Fruit fly (Drosophila melanogaster) whole organism, embryonic: Measurements from ENCODE around the gene Acp63F.
A peak's percentile ranks its signal among the peaks of the same experiment; 100 is the strongest.

Experiments
- Adf1 ChIP-seq: fragments of 200-800 bp; sonication (Bioruptor generic); IDR thresholded peaks from 2 replicates; pipeline ENCODE4 v1.3.6; 2022; ENCODE audit warnings: missing biosample characterization, missing genetic modification characterization
- Blimp-1 ChIP-seq: fragments of 200-800 bp; sonication (Bioruptor generic); optimal IDR thresholded peaks from 3 replicates; lab custom pipeline; 2018; ENCODE audit warnings: missing biosample characterization, missing genetic modification characterization, mild to moderate bottlenecking, moderate library complexity, missing genetic modification reagents
- Bteb2 ChIP-seq: fragments of 200-800 bp; sonication (Bioruptor generic); optimal IDR thresholded peaks from 2 replicates; lab custom pipeline; 2016; ENCODE audit warnings: missing biosample characterization, missing genetic modification characterization
- CG10431 ChIP-seq: fragments of 200-800 bp; sonication (Bioruptor generic); optimal IDR thresholded peaks from 3 replicates; lab custom pipeline; 2018; ENCODE audit warnings: missing biosample characterization, mild to moderate bottlenecking, missing genetic modification characterization
- CG13296 ChIP-seq: fragments of 200-800 bp; sonication (Bioruptor generic); optimal IDR thresholded peaks from 3 replicates; lab custom pipeline; 2018; ENCODE audit warnings: missing biosample characterization, mild to moderate bottlenecking, missing genetic modification characterization
- CG13424 ChIP-seq: fragments of 200-800 bp; sonication (Bioruptor generic); optimal IDR thresholded peaks from 2 replicates; lab custom pipeline; 2019; ENCODE audit warnings: missing biosample characterization, mild to moderate bottlenecking, missing genetic modification characterization, moderate library complexity
- CG16863 ChIP-seq: fragments of 200-800 bp; sonication (Bioruptor generic); optimal IDR thresholded peaks from 3 replicates; lab custom pipeline; 2016; ENCODE audit warnings: missing biosample characterization, missing genetic modification characterization
- CG2678 ChIP-seq: fragments of 200-800 bp; sonication (Bioruptor generic); optimal IDR thresholded peaks from 3 replicates; lab custom pipeline; 2019; ENCODE audit warnings: missing biosample characterization, mild to moderate bottlenecking, missing genetic modification characterization, moderate library complexity
- CG33557 ChIP-seq: fragments of 200-800 bp; sonication (Bioruptor generic); optimal IDR thresholded peaks from 2 replicates; lab custom pipeline; 2019; ENCODE audit warnings: missing biosample characterization, mild to moderate bottlenecking, missing genetic modification characterization, moderate library complexity
- CG3847 ChIP-seq: fragments of 200-800 bp; sonication (Bioruptor generic); IDR thresholded peaks from 2 replicates; pipeline ENCODE4 v1.3.6; 2022; ENCODE audit warnings: missing biosample characterization, missing genetic modification characterization
- CG6689 ChIP-seq: fragments of 200-800 bp; sonication (Bioruptor generic); IDR thresholded peaks from 2 replicates; pipeline ENCODE4 v1.3.6; 2022; ENCODE audit warnings: missing biosample characterization, missing genetic modification characterization
- CG7745 ChIP-seq: fragments of 200-800 bp; sonication (Bioruptor generic); optimal IDR thresholded peaks from 2 replicates; lab custom pipeline; 2018; ENCODE audit warnings: missing biosample characterization, mild to moderate bottlenecking, missing genetic modification characterization, moderate library complexity
- CG7928 ChIP-seq: fragments of 200-800 bp; sonication (Bioruptor generic); optimal IDR thresholded peaks from 2 replicates; lab custom pipeline; 2017; ENCODE audit warnings: missing biosample characterization, mild to moderate bottlenecking, missing genetic modification characterization
- CG7987 ChIP-seq: fragments of 200-800 bp; sonication (Bioruptor generic); optimal IDR thresholded peaks from 2 replicates; lab custom pipeline; 2018; ENCODE audit warnings: missing biosample characterization, mild to moderate bottlenecking, missing genetic modification characterization, moderate library complexity
- CG9609 ChIP-seq: fragments of 200-800 bp; sonication (Bioruptor generic); optimal IDR thresholded peaks from 3 replicates; lab custom pipeline; 2016; ENCODE audit warnings: missing biosample characterization, missing genetic modification characterization
- Deaf1 ChIP-seq: fragments of 200-800 bp; optimal IDR thresholded peaks from 3 replicates; lab custom pipeline; 2019; ENCODE audit warnings: missing biosample characterization, mild to moderate bottlenecking, missing genetic modification characterization, moderate library complexity
- Dp ChIP-seq: fragments of 200-800 bp; sonication (Bioruptor generic); optimal IDR thresholded peaks from 2 replicates; lab custom pipeline; 2018; ENCODE audit warnings: missing biosample characterization, mild to moderate bottlenecking, missing genetic modification characterization, moderate library complexity
- E2f1 ChIP-seq: fragments of 200-800 bp; sonication (Bioruptor generic); IDR thresholded peaks from 2 replicates; pipeline ENCODE4 v1.3.6; 2022; ENCODE audit warnings: missing biosample characterization, missing genetic modification characterization
- Hr39 ChIP-seq: fragments of >200 bp; optimal IDR thresholded peaks from 2 replicates; lab custom pipeline; 2017
- Jarid2 ChIP-seq: fragments of 200-800 bp; sonication (Bioruptor generic); optimal IDR thresholded peaks from 3 replicates; lab custom pipeline; 2017; ENCODE audit warnings: mild to moderate bottlenecking, missing biosample characterization, missing genetic modification reagents, missing genetic modification characterization
- Kr ChIP-seq: fragments of 200-800 bp; sonication (Bioruptor generic); optimal IDR thresholded peaks from 2 replicates; lab custom pipeline; 2017; ENCODE audit warnings: missing biosample characterization, mild to moderate bottlenecking, missing genetic modification characterization
- MESR4 ChIP-seq: fragments of 200-800 bp; sonication (Bioruptor generic); optimal IDR thresholded peaks from 2 replicates; lab custom pipeline; 2018; ENCODE audit warnings: missing biosample characterization, mild to moderate bottlenecking, missing genetic modification characterization, moderate library complexity
- Meics ChIP-seq: fragments of 200-800 bp; sonication (Bioruptor generic); optimal IDR thresholded peaks from 2 replicates; lab custom pipeline; 2017; ENCODE audit warnings: missing biosample characterization, mild to moderate bottlenecking, missing genetic modification characterization
- Nf-YC ChIP-seq: fragments of 200-800 bp; optimal IDR thresholded peaks from 3 replicates; lab custom pipeline; 2019; ENCODE audit warnings: missing biosample characterization, mild to moderate bottlenecking, missing genetic modification characterization, moderate library complexity
- Opbp ChIP-seq: fragments of 200-800 bp; sonication (Bioruptor generic); IDR thresholded peaks from 3 replicates; pipeline ENCODE4 v1.3.6; 2022; ENCODE audit warnings: missing biosample characterization, missing genetic modification characterization; ENCODE audit not compliant: partially characterized antibody
- Ravus ChIP-seq: fragments of 200-800 bp; sonication (Bioruptor generic); IDR thresholded peaks from 2 replicates; pipeline ENCODE4 v1.3.6; 2022; ENCODE audit warnings: missing biosample characterization, missing genetic modification characterization
- Sox102F ChIP-seq: fragments of 200-800 bp; sonication (Bioruptor generic); optimal IDR thresholded peaks from 2 replicates; lab custom pipeline; 2018; ENCODE audit warnings: missing biosample characterization, mild to moderate bottlenecking, missing genetic modification characterization, moderate library complexity
- amos ChIP-seq: fragments of 200-800 bp; sonication (Bioruptor generic); IDR thresholded peaks from 2 replicates; pipeline ENCODE4 v1.3.6; 2022; ENCODE audit warnings: missing biosample characterization, missing genetic modification characterization; ENCODE audit not compliant: partially characterized antibody
- cad ChIP-seq: fragments of >200 bp; optimal IDR thresholded peaks from 2 replicates; lab custom pipeline; 2017; ENCODE audit warnings: missing biosample characterization, missing genetic modification characterization
- dan ChIP-seq: fragments of 200-800 bp; sonication (Bioruptor generic); IDR thresholded peaks from 2 replicates; pipeline ENCODE4 v1.3.6; 2022; ENCODE audit warnings: missing biosample characterization, missing genetic modification characterization
- ems ChIP-seq: fragments of 200-800 bp; sonication (Bioruptor generic); optimal IDR thresholded peaks from 3 replicates; lab custom pipeline; 2016; ENCODE audit warnings: missing biosample characterization, missing genetic modification characterization
- en ChIP-seq: fragments of 200-800 bp; sonication (Bioruptor generic); optimal IDR thresholded peaks from 2 replicates; lab custom pipeline; 2016; ENCODE audit warnings: missing biosample characterization, missing genetic modification characterization
- eve ChIP-seq, 2 experiments: fragments of >200 bp; optimal IDR thresholded peaks; 2 replicates each; lab custom pipeline; 2017; ENCODE audit warnings: missing biosample characterization in 2 of 2, missing genetic modification characterization in 2 of 2
- ewg ChIP-seq: fragments of 200-800 bp; sonication (Bioruptor generic); optimal IDR thresholded peaks from 3 replicates; lab custom pipeline; 2017; ENCODE audit warnings: mild to moderate bottlenecking, missing biosample characterization, missing genetic modification reagents, missing genetic modification characterization
- gcm2 ChIP-seq: fragments of 200-800 bp; sonication (Bioruptor generic); optimal IDR thresholded peaks from 2 replicates; lab custom pipeline; 2016; ENCODE audit warnings: missing biosample characterization, missing genetic modification characterization
- gro ChIP-seq: fragments of 200-800 bp; sonication (Bioruptor generic); optimal IDR thresholded peaks from 2 replicates; lab custom pipeline; 2016; ENCODE audit warnings: missing biosample characterization, missing genetic modification characterization
- kay ChIP-seq: fragments of 200-800 bp; sonication (Bioruptor generic); optimal IDR thresholded peaks from 2 replicates; lab custom pipeline; 2016; ENCODE audit warnings: missing biosample characterization, missing genetic modification characterization
- lab ChIP-seq: fragments of 200-800 bp; sonication (Bioruptor generic); optimal IDR thresholded peaks from 3 replicates; lab custom pipeline; 2017; ENCODE audit warnings: missing biosample characterization, missing genetic modification characterization, mild to moderate bottlenecking, moderate library complexity, missing genetic modification reagents
- lola ChIP-seq, 3 experiments: fragments of >200 bp in 2 of 3; fragments of 200-800 bp in 1 of 3; sonication (Bioruptor generic) in 1 of 3; optimal IDR thresholded peaks; 2 replicates each; lab custom pipeline; 2017 to 2019; ENCODE audit warnings: missing biosample characterization in 3 of 3, missing genetic modification characterization in 3 of 3, mild to moderate bottlenecking in 1 of 3, moderate library complexity in 1 of 3
- luna ChIP-seq: fragments of 200-800 bp; sonication (Bioruptor generic); optimal IDR thresholded peaks from 2 replicates; lab custom pipeline; 2016; ENCODE audit warnings: missing biosample characterization, missing genetic modification characterization
- nerfin-2 ChIP-seq: fragments of 200-800 bp; sonication (Bioruptor generic); IDR thresholded peaks from 2 replicates; pipeline ENCODE4 v1.3.6; 2022; ENCODE audit warnings: missing biosample characterization, missing genetic modification characterization; ENCODE audit not compliant: partially characterized antibody
- nom ChIP-seq: fragments of 200-800 bp; sonication (Bioruptor generic); optimal IDR thresholded peaks from 2 replicates; lab custom pipeline; 2017; ENCODE audit warnings: missing biosample characterization, missing genetic modification characterization, mild to moderate bottlenecking, moderate library complexity, missing genetic modification reagents
- pfk ChIP-seq: fragments of 200-800 bp; sonication (Bioruptor generic); optimal IDR thresholded peaks from 2 replicates; lab custom pipeline; 2018; ENCODE audit warnings: missing biosample characterization, mild to moderate bottlenecking, missing genetic modification characterization, moderate library complexity
- prd ChIP-seq, 3 experiments: fragments of >200 bp in 2 of 3; fragments of 200-800 bp in 1 of 3; sonication (Bioruptor generic) in 1 of 3; optimal IDR thresholded peaks in 2 of 3; IDR thresholded peaks in 1 of 3; 2 replicates in 2 of 3; 3 replicates in 1 of 3; pipeline versions ENCODE4 v1.3.6 to Lab custom; 2017 to 2022; ENCODE audit warnings: missing biosample characterization in 1 of 3, missing genetic modification characterization in 1 of 3
- pzg ChIP-seq: fragments of 200-800 bp; sonication (Bioruptor generic); optimal IDR thresholded peaks from 3 replicates; lab custom pipeline; 2018; ENCODE audit warnings: missing biosample characterization, mild to moderate bottlenecking, missing genetic modification characterization, moderate library complexity
- slou ChIP-seq: fragments of 200-800 bp; sonication (Bioruptor generic); optimal IDR thresholded peaks from 3 replicates; lab custom pipeline; 2016; ENCODE audit warnings: missing biosample characterization, missing genetic modification characterization
- so ChIP-seq: fragments of 200-800 bp; sonication (Bioruptor generic); IDR thresholded peaks from 3 replicates; pipeline ENCODE4 v1.3.6; 2022; ENCODE audit warnings: missing biosample characterization, missing genetic modification characterization
- sug ChIP-seq: fragments of 200-800 bp; optimal IDR thresholded peaks from 2 replicates; lab custom pipeline; 2019; ENCODE audit warnings: missing biosample characterization, mild to moderate bottlenecking, missing genetic modification characterization, moderate library complexity
- trem ChIP-seq: fragments of 200-800 bp; optimal IDR thresholded peaks from 3 replicates; lab custom pipeline; 2019; ENCODE audit warnings: missing biosample characterization, mild to moderate bottlenecking, missing genetic modification characterization, moderate library complexity
- yki ChIP-seq: fragments of >200 bp; optimal IDR thresholded peaks from 3 replicates; lab custom pipeline; 2018

The Acp63F gene

dm6 chr3L:3826541-3826940 is 10.4 kb upstream of the Acp63F start (continued):
- no peak for TF ChIP-seq cad (GFP tag; lab: Kevin White, UChicago)
- TF ChIP-seq en: no peak
- TF ChIP-seq gcm2: no peak
- peak; percentile 48; the same call in 1 of the 2 replicates for TF ChIP-seq Adf1
- TF ChIP-seq nerfin-2 (GFP tag; lab: Robert Waterston, UW): no peak
- TF ChIP-seq Dp: no peak
- TF ChIP-seq ewg (GFP tag; lab: Kevin White, UChicago): peak; percentile 95
- TF ChIP-seq CG13296: peak; percentile 85
- TF ChIP-seq lab (GFP tag; lab: Kevin White, UChicago): peak; percentile 94
- TF ChIP-seq slou (GFP tag; lab: Kevin White, UChicago): peak; percentile 41
- TF ChIP-seq gro (GFP tag; lab: Kevin White, UChicago): peak; percentile 15
- no peak for TF ChIP-seq Kr
- TF ChIP-seq CG2678 (tag; lab: Kevin White, UChicago): peak; percentile 95
- no peak for TF ChIP-seq CG7745 (tag; lab: Kevin White, UChicago)
- peak; percentile 79 for TF ChIP-seq Nf-YC (tag; lab: Kevin White, UChicago)
- TF ChIP-seq so (GFP tag; lab: Robert Waterston, UW): peak; percentile 85
- peak; percentile 19 for TF ChIP-seq CG7928 (GFP tag; lab: Kevin White, UChicago)
- peak; percentile 80 for TF ChIP-seq E2f1 (GFP tag; lab: Robert Waterston, UW)
- TF ChIP-seq dan (GFP tag; lab: Robert Waterston, UW): no peak
- peak; percentile 6 for TF ChIP-seq MESR4
- TF ChIP-seq Jarid2 (GFP tag; lab: Kevin White, UChicago): peak; percentile 43
- TF ChIP-seq Meics (GFP tag; lab: Kevin White, UChicago): peak; percentile 87
- TF ChIP-seq lola (GFP tag; optimal IDR thresholded peaks at IDR 0.05; lab: Kevin White, UChicago): peak in 1 of 3 experiments; percentile 66
- peak; percentile 81 for TF ChIP-seq CG6689 (GFP tag; lab: Robert Waterston, UW)
- no peak for TF ChIP-seq CG33557
- TF ChIP-seq Blimp-1 (GFP tag; lab: Kevin White, UChicago): no peak
- TF ChIP-seq Bteb2 (GFP tag; lab: Kevin White, UChicago): no peak
- TF ChIP-seq Sox102F: peak; percentile 88
- no peak for TF ChIP-seq Hr39 (lab: Kevin White, UChicago)
- peak; percentile 7 for TF ChIP-seq CG7987
- TF ChIP-seq yki: no peak
- TF ChIP-seq CG16863 (GFP tag; lab: Kevin White, UChicago): no peak
- no peak for TF ChIP-seq nom (GFP tag; lab: Kevin White, UChicago)
- TF ChIP-seq pzg (GFP tag; lab: Kevin White, UChicago): no peak
- TF ChIP-seq CG9609 (GFP tag; lab: Kevin White, UChicago): no peak
- TF ChIP-seq Deaf1 (tag; lab: Kevin White, UChicago): no peak
- TF ChIP-seq Ravus: peak; percentile 59
- peak; percentile 56 for TF ChIP-seq CG10431 (GFP tag; lab: Kevin White, UChicago)
- TF ChIP-seq CG3847 (GFP tag; lab: Robert Waterston, UW): peak; percentile 73
- TF ChIP-seq prd (optimal IDR thresholded peaks at IDR 0.05; lab: Kevin White, UChicago): no peak
- TF ChIP-seq prd (GFP tag; IDR thresholded peaks at IDR 0.05; lab: Robert Waterston, UW): peak; percentile 67; the same call in 2 of the 3 replicates
- peak; percentile 79 for TF ChIP-seq sug
- TF ChIP-seq kay (GFP tag; lab: Kevin White, UChicago): peak; percentile 26
- TF ChIP-seq luna: no peak
- peak; percentile 90 for TF ChIP-seq CG13424 (tag; lab: Kevin White, UChicago)
- no peak for TF ChIP-seq Opbp (GFP tag; lab: Robert Waterston, UW)
- TF ChIP-seq trem: peak; percentile 58
- no peak for TF ChIP-seq ems (GFP tag; lab: Kevin White, UChicago)
- no peak for TF ChIP-seq amos (GFP tag; lab: Robert Waterston, UW)
- TF ChIP-seq eve (GFP tag; optimal IDR thresholded peaks at IDR 0.05; lab: Kevin White, UChicago): no peak
- TF ChIP-seq pfk (GFP tag; lab: Kevin White, UChicago): no peak
